Worm (Caenorhabditis elegans): ENCODE results near the gene etr-1.

etr-1 gene

DNA sequence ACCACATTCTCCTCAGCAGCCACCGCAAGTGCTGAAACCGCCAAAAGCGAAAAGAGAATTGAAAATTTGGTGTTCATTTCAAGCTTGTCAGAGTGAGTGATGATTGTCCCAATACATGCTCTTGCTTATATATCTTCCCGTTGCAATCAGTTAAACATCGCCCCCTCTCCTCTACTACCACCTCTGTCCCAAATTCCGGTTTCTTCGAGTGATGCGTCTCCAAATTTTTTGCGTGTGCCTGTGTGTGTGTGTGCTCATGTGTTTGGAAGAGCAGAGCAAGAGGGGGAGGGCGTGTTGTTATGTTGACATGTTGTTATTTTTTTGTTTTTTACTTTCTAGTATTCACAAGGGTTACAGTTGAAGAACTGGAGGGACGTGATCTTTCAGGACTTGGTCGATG lies 32.3 kb downstream of the etr-1 start, which contains the start of gene abu-11:
abu-11 (minus strand) TSS at position 101 of the 400 bp plus-strand sequence.
- TF ChIP-seq ceh-8 (GFP tag; optimal IDR thresholded peaks at IDR 0.05) (no peak), grh-1 (GFP tag; IDR thresholded peaks at IDR 0.05) (no peak), C16A3.4 (tag; optimal IDR thresholded peaks at IDR 0.05) (no peak), hpl-2 (GFP tag; optimal IDR thresholded peaks at IDR 0.05) (no peak), tbx-2 (tag; optimal IDR thresholded peaks at IDR 0.05) (no peak), ets-5 (GFP tag; IDR thresholded peaks at IDR 0.05) (no peak), nhr-71 (tag; optimal IDR thresholded peaks at IDR 0.05) (no peak), zag-1 (tag; optimal IDR thresholded peaks at IDR 0.05) (no peak), ztf-4 (tag; optimal IDR thresholded peaks at IDR 0.05) (no peak), snu-23 (GFP tag; optimal IDR thresholded peaks at IDR 0.05) (no peak), C34B4.2 (tag; optimal IDR thresholded peaks at IDR 0.05) (no peak), fkh-8 (tag; optimal IDR thresholded peaks at IDR 0.05) (no peak), Y116A8C.19 (tag; optimal IDR thresholded peaks at IDR 0.05; ENCODE audit: borderline replicate concordance) (no peak), vab-15 (tag; optimal IDR thresholded peaks at IDR 0.05) (no peak), unc-130 (tag; optimal IDR thresholded peaks at IDR 0.05) (no peak), nhr-19 (GFP tag; conservative IDR thresholded peaks at IDR 0.05) (no peak), swsn-7 (tag; optimal IDR thresholded peaks at IDR 0.05) (no peak), ceh-90 (tag; optimal IDR thresholded peaks at IDR 0.05) (no peak)

DNA sequence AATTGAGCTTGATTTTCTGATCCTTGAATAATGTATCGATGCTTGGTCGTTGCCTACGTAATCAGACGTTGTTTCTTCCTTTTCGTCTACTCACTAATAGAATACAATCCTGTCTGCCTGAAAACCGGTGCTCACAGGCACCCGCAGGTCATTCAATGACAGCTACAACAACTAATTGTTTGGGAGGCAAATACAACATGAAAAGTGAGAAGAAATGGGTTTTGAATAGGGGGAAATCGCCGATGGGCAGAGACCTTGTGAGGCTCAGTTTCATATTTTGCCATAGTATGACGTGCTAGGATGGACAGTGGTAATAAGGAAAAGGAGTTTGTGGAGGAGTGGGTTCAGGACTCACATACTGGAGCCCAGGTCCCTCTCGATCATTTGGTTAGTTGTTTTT lies 34.5 kb downstream of the etr-1 start, which contains the start of gene chs-2:
chs-2 (plus strand) TSS at position 301 of the 400 bp plus-strand sequence.
- TF ChIP-seq nhr-237 (tag; optimal IDR thresholded peaks at IDR 0.05) (no peak), unc-30 (tag; optimal IDR thresholded peaks at IDR 0.05) (no peak), efl-1 (optimal IDR thresholded peaks at IDR 0.05) (no peak), efl-1 (GFP tag; optimal IDR thresholded peaks at IDR 0.05 in 1 of 2) (peak in 1 of 2 experiments; percentile 52), lin-13 (GFP tag; optimal IDR thresholded peaks at IDR 0.05) (no peak), dsc-1 (tag; optimal IDR thresholded peaks at IDR 0.05) (no peak), isw-1 (GFP tag; IDR thresholded peaks at IDR 0.05) (no peak), nhr-47 (tag; optimal IDR thresholded peaks at IDR 0.05) (no peak)

DNA sequence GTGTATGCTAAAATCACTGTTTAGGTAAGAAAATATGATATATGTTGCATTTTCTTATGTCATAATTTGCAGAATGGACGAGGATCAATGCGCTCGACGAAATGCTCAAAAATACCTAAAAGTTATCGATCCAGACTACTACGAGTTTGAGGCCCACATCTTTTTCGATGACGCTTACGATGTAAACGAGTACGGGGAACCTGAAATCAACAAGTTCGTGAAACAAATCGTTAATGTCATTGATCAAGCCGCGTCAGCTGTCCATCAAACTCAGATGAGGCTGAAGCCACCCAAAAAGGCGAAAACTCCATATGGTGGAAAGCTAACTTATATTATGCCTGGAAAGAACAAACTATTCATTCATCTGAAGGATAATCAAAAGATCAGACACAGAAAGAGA lies 45.9 kb downstream of the etr-1 start:
- TF ChIP-seq lir-3 (tag; optimal IDR thresholded peaks at IDR 0.05; ENCODE audit: poor library complexity): no peak
- TF ChIP-seq dsc-1 (tag; optimal IDR thresholded peaks at IDR 0.05): no peak
- no peak for TF ChIP-seq tbx-2 (tag; optimal IDR thresholded peaks at IDR 0.05)
- TF ChIP-seq jun-1 (tag; optimal IDR thresholded peaks at IDR 0.05): no peak
- TF ChIP-seq ceh-88 (GFP tag; IDR thresholded peaks at IDR 0.05): no peak
- no peak for TF ChIP-seq nhr-84 (tag; optimal IDR thresholded peaks at IDR 0.05)
- no peak for TF ChIP-seq sptf-1 (tag; optimal IDR thresholded peaks at IDR 0.05)
- no peak for TF ChIP-seq unc-62 (GFP tag; optimal IDR thresholded peaks at IDR 0.05)

DNA sequence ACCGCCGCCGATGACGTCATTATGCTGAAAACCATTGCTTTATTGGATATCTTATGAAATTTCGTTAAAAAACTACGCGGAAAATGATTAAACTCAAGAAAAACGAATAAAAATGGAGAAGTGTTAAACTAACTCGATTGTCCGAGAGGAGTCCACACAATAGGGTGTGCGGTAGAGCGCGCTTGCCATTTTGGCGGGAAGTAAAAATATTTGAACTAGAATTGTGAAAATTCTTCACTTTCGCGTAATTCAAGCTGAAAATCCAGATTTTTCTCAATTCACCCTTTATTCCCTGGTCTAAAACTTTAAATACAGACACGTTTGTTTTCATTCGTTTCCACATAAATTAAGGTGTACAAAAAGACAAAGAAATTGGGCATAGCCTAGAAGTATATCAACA lies 54.4 kb downstream of the etr-1 start, which contains the start of gene F48A11.4:
F48A11.4 (minus strand) TSS at position 24 of the 400 bp plus-strand sequence.
- TF ChIP-seq nhr-90 (tag; optimal IDR thresholded peaks at IDR 0.05; ENCODE audit: poor library complexity) (peak; percentile 97), rnt-1 (tag; optimal IDR thresholded peaks at IDR 0.05) (peak; percentile 98), lin-39 (tag; optimal IDR thresholded peaks at IDR 0.05) (peak; percentile 95), ets-5 (GFP tag; IDR thresholded peaks at IDR 0.05) (no peak), efl-1 (optimal IDR thresholded peaks at IDR 0.05) (peak; percentile 100), efl-1 (GFP tag; optimal IDR thresholded peaks at IDR 0.05 in 1 of 2) (peak; percentile 100), nhr-19 (GFP tag; conservative IDR thresholded peaks at IDR 0.05) (peak; percentile 95), elt-3 (tag; optimal IDR thresholded peaks at IDR 0.05) (peak in 4 of 6 experiments; percentile 69 to 93 (median 84)), mab-9 (GFP tag; IDR thresholded peaks at IDR 0.05) (peak; percentile 87), egl-13 (tag; optimal IDR thresholded peaks at IDR 0.05) (peak; percentile 90), ama-1 (optimal IDR thresholded peaks at IDR 0.05) (peak; percentile 86), C04F5.9 (tag; optimal IDR thresholded peaks at IDR 0.05) (peak; percentile 88), pag-3 (tag; optimal IDR thresholded peaks at IDR 0.05; ENCODE audit: borderline replicate concordance, insufficient read depth) (no peak), elt-2 (tag; optimal IDR thresholded peaks at IDR 0.05) (peak; percentile 82), xbp-1 (tag; optimal IDR thresholded peaks at IDR 0.05) (peak; percentile 93), mef-2 (tag; optimal IDR thresholded peaks at IDR 0.05) (peak; percentile 60), unc-30 (tag; optimal IDR thresholded peaks at IDR 0.05) (peak; percentile 17), snu-23 (GFP tag; optimal IDR thresholded peaks at IDR 0.05) (peak; percentile 98), dsc-1 (tag; optimal IDR thresholded peaks at IDR 0.05) (peak; percentile 96), aha-1 (tag; optimal IDR thresholded peaks at IDR 0.05) (peak; percentile 81), pax-3 (tag; optimal IDR thresholded peaks at IDR 0.05) (peak; percentile 91), alr-1 (tag; optimal IDR thresholded peaks at IDR 0.05; ENCODE audit: borderline replicate concordance) (no peak), C34B4.2 (tag; optimal IDR thresholded peaks at IDR 0.05) (peak; percentile 2), nhr-84 (tag; optimal IDR thresholded peaks at IDR 0.05) (no peak), mdl-1 (tag; optimal IDR thresholded peaks at IDR 0.05) (peak in 1 of 2 experiments; percentile 85)
